Worm (Caenorhabditis elegans) whole organism, L3 larva: ENCODE results near the gene W03C9.8.

Experiments used
- ceh-82 ChIP-seq: fragments of 150-350 bp; optimal IDR thresholded peaks from 2 replicates; lab custom pipeline; 2014; ENCODE audit warnings: missing biosample characterization, missing genetic modification characterization
- fos-1 ChIP-seq: fragments of 150-350 bp; optimal IDR thresholded peaks from 2 replicates; lab custom pipeline; 2014; ENCODE audit warnings: missing biosample characterization, missing genetic modification characterization
- nhr-237 ChIP-seq: fragments of 150-350 bp; optimal IDR thresholded peaks from 2 replicates; lab custom pipeline; 2014; ENCODE audit warnings: missing biosample characterization, missing genetic modification characterization
- pha-4 ChIP-seq: fragments of 150-350 bp; optimal IDR thresholded peaks from 2 replicates; lab custom pipeline; 2014; ENCODE audit warnings: missing biosample characterization, missing genetic modification reagents, missing genetic modification characterization
- snpc-4 ChIP-seq: fragments of 150-350 bp; optimal IDR thresholded peaks from 2 replicates; lab custom pipeline; 2014; ENCODE audit warnings: missing biosample characterization, missing genetic modification characterization

ce11 chrII:11976727-11977259 lies 28.2 kb downstream of the W03C9.8 start:
- TF ChIP-seq ceh-82: no peak
- TF ChIP-seq fos-1 (tag; lab: Kevin White, UChicago): no peak
- no peak for TF ChIP-seq snpc-4 (tag; lab: Kevin White, UChicago)
- no peak for TF ChIP-seq nhr-237 (tag; lab: Kevin White, UChicago)
- no peak for TF ChIP-seq pha-4
